Fruit fly (Drosophila melanogaster): ENCODE data around the gene CG6845.

The CG6845 gene

dm6 chr3L:184251-184650, 38.0 kb downstream of the CG6845 start, which contains the start of the genes CG34140, Mkp and Mtch (continued):
- TF ChIP-seq Asciz (GFP tag; optimal IDR thresholded peaks at IDR 0.05) (no peak), CG7745 (tag; optimal IDR thresholded peaks at IDR 0.05) (no peak), p53 (GFP tag; optimal IDR thresholded peaks at IDR 0.05) (peak; percentile 70), hbn (GFP tag; IDR thresholded peaks at IDR 0.05; ENCODE audit: partially characterized antibody) (peak; percentile 94), CG9876 (GFP tag; optimal IDR thresholded peaks at IDR 0.05) (peak; percentile 67), NK7.1 (GFP tag; optimal IDR thresholded peaks at IDR 0.05) (peak; percentile 69), CG12299 (tag; optimal IDR thresholded peaks at IDR 0.05) (peak; percentile 77), CG4424 (GFP tag; optimal IDR thresholded peaks at IDR 0.05) (peak; percentile 87), Neu2 (GFP tag; optimal IDR thresholded peaks at IDR 0.05; ENCODE audit: borderline replicate concordance) (peak; percentile 60), nau (GFP tag; optimal IDR thresholded peaks at IDR 0.05) (no peak), vnd (GFP tag; IDR thresholded peaks at IDR 0.05; ENCODE audit: partially characterized antibody) (peak; percentile 94), CG16779 (GFP tag; IDR thresholded peaks at IDR 0.05) (peak; percentile 46; the same call in 1 of the 2 replicates)

Data from whole organism, embryonic.